Fruit fly (Drosophila melanogaster) whole organism, embryonic: Measurements from ENCODE around the gene Cdc16.

Experiments used
- B-H2 ChIP-seq: fragments of 200-800 bp; sonication (Bioruptor generic); optimal IDR thresholded peaks from 2 replicates; lab custom pipeline; 2018; ENCODE audit warnings: missing biosample characterization, mild to moderate bottlenecking, missing genetic modification characterization
- CG10274 ChIP-seq: fragments of 200-800 bp; sonication (Bioruptor generic); optimal IDR thresholded peaks from 3 replicates; lab custom pipeline; 2017; ENCODE audit warnings: missing biosample characterization, mild to moderate bottlenecking, missing genetic modification characterization
- CG10543 ChIP-seq: fragments of 200-800 bp; sonication (Bioruptor generic); optimal IDR thresholded peaks from 3 replicates; lab custom pipeline; 2017; ENCODE audit warnings: missing biosample characterization, mild to moderate bottlenecking, missing genetic modification characterization, moderate library complexity
- CG11085 ChIP-seq: fragments of 200-800 bp; sonication (Bioruptor generic); IDR thresholded peaks from 2 replicates; pipeline ENCODE4 v1.3.6; 2022; ENCODE audit warnings: missing biosample characterization, missing genetic modification characterization
- CG12299 ChIP-seq: fragments of 200-800 bp; sonication (Bioruptor generic); optimal IDR thresholded peaks from 2 replicates; lab custom pipeline; 2018; ENCODE audit warnings: missing biosample characterization, mild to moderate bottlenecking, missing genetic modification characterization
- CG12744 ChIP-seq: fragments of 200-800 bp; sonication (Bioruptor generic); optimal IDR thresholded peaks from 2 replicates; lab custom pipeline; 2016; ENCODE audit warnings: missing biosample characterization, missing genetic modification characterization
- CG12942 ChIP-seq: fragments of 200-800 bp; sonication (Bioruptor generic); optimal IDR thresholded peaks from 3 replicates; lab custom pipeline; 2016; ENCODE audit warnings: missing biosample characterization, missing genetic modification characterization
- CG13624 ChIP-seq: fragments of 200-800 bp; sonication (Bioruptor generic); optimal IDR thresholded peaks from 2 replicates; lab custom pipeline; 2016; ENCODE audit warnings: missing biosample characterization, missing genetic modification characterization
- CG15269 ChIP-seq: fragments of 200-800 bp; sonication (Bioruptor generic); optimal IDR thresholded peaks from 2 replicates; lab custom pipeline; 2018; ENCODE audit warnings: missing biosample characterization, mild to moderate bottlenecking, missing genetic modification characterization, moderate library complexity
- CG1647 ChIP-seq: fragments of 200-800 bp; sonication (Bioruptor generic); optimal IDR thresholded peaks from 3 replicates; lab custom pipeline; 2016; ENCODE audit warnings: missing biosample characterization, missing genetic modification characterization
- CG1792 ChIP-seq: fragments of 200-800 bp; sonication (Bioruptor generic); optimal IDR thresholded peaks from 2 replicates; lab custom pipeline; 2016; ENCODE audit warnings: missing biosample characterization, missing genetic modification characterization
- CG18476 ChIP-seq: fragments of 200-800 bp; sonication (Bioruptor generic); optimal IDR thresholded peaks from 2 replicates; lab custom pipeline; 2016; ENCODE audit warnings: missing biosample characterization, mild to moderate bottlenecking, missing genetic modification characterization
- CG3407 ChIP-seq: fragments of 200-800 bp; sonication (Bioruptor generic); optimal IDR thresholded peaks from 2 replicates; lab custom pipeline; 2018; ENCODE audit warnings: missing biosample characterization, mild to moderate bottlenecking, missing genetic modification characterization
- CG4404 ChIP-seq: fragments of 200-800 bp; sonication (Bioruptor generic); IDR thresholded peaks from 2 replicates; pipeline ENCODE4 v1.3.6; 2022; ENCODE audit warnings: missing biosample characterization, missing genetic modification characterization
- CG5245 ChIP-seq: fragments of 200-800 bp; sonication (Bioruptor generic); optimal IDR thresholded peaks from 3 replicates; lab custom pipeline; 2016; ENCODE audit warnings: missing biosample characterization, missing genetic modification characterization
- CG5953 ChIP-seq: fragments of 200-800 bp; sonication (Bioruptor generic); IDR thresholded peaks from 2 replicates; pipeline ENCODE4 v1.3.6; 2022; ENCODE audit warnings: missing biosample characterization, missing genetic modification characterization
- CG6272 ChIP-seq: fragments of 200-800 bp; sonication (Bioruptor generic); IDR thresholded peaks from 2 replicates; pipeline ENCODE4 v1.3.6; 2022; ENCODE audit warnings: missing biosample characterization, missing genetic modification characterization
- CG6765 ChIP-seq: fragments of 200-800 bp; sonication (Bioruptor generic); optimal IDR thresholded peaks from 3 replicates; lab custom pipeline; 2017; ENCODE audit warnings: missing biosample characterization, mild to moderate bottlenecking, missing genetic modification characterization
- CG7839 ChIP-seq: fragments of 200-800 bp; sonication (Bioruptor generic); optimal IDR thresholded peaks from 3 replicates; lab custom pipeline; 2018; ENCODE audit warnings: missing biosample characterization, mild to moderate bottlenecking, missing genetic modification characterization, moderate library complexity
- CG8359 ChIP-seq: fragments of 200-800 bp; sonication (Bioruptor generic); optimal IDR thresholded peaks from 2 replicates; lab custom pipeline; 2017; ENCODE audit warnings: missing biosample characterization, mild to moderate bottlenecking, missing genetic modification characterization, borderline replicate concordance
- CG9437 ChIP-seq: fragments of 200-800 bp; sonication (Bioruptor generic); optimal IDR thresholded peaks from 2 replicates; lab custom pipeline; 2018; ENCODE audit warnings: missing biosample characterization, mild to moderate bottlenecking, missing genetic modification characterization
- Camta ChIP-seq: fragments of 200-800 bp; sonication (Bioruptor generic); optimal IDR thresholded peaks from 2 replicates; lab custom pipeline; 2016; ENCODE audit warnings: missing biosample characterization, missing genetic modification characterization
- Dref ChIP-seq: fragments of 200-800 bp; sonication (Bioruptor generic); IDR thresholded peaks from 2 replicates; pipeline ENCODE4 v1.3.6; 2022; ENCODE audit warnings: missing biosample characterization, missing genetic modification characterization
- Ets65A ChIP-seq: fragments of 200-800 bp; sonication (Bioruptor generic); peaks from one replicate; lab custom pipeline; 2016; ENCODE audit warnings: missing biosample characterization, missing genetic modification characterization
- H2.0 ChIP-seq: fragments of 200-800 bp; sonication (Bioruptor generic); IDR thresholded peaks from 2 replicates; pipeline ENCODE4 v1.3.6; 2022; ENCODE audit warnings: missing biosample characterization, missing genetic modification characterization
- HHEX ChIP-seq: fragments of 200-800 bp; sonication (Bioruptor generic); optimal IDR thresholded peaks from 3 replicates; lab custom pipeline; 2017; ENCODE audit warnings: missing biosample characterization, mild to moderate bottlenecking, missing genetic modification characterization, missing genetic modification reagents
- HLH3B ChIP-seq: fragments of 200-800 bp; sonication (Bioruptor generic); IDR thresholded peaks from 2 replicates; pipeline ENCODE4 v1.3.6; 2022; ENCODE audit warnings: missing biosample characterization, missing genetic modification characterization
- Jarid2 ChIP-seq: fragments of 200-800 bp; sonication (Bioruptor generic); optimal IDR thresholded peaks from 3 replicates; lab custom pipeline; 2017; ENCODE audit warnings: mild to moderate bottlenecking, missing biosample characterization, missing genetic modification reagents, missing genetic modification characterization
- Lpt ChIP-seq: fragments of >200 bp; optimal IDR thresholded peaks from 2 replicates; lab custom pipeline; 2018; ENCODE audit warnings: missing biosample characterization, missing genetic modification characterization
- Meics ChIP-seq: fragments of 200-800 bp; sonication (Bioruptor generic); optimal IDR thresholded peaks from 2 replicates; lab custom pipeline; 2017; ENCODE audit warnings: missing biosample characterization, mild to moderate bottlenecking, missing genetic modification characterization
- Nf-YB ChIP-seq: fragments of 200-800 bp; sonication (Bioruptor generic); optimal IDR thresholded peaks from 3 replicates; lab custom pipeline; 2019; ENCODE audit warnings: missing biosample characterization, mild to moderate bottlenecking, missing genetic modification characterization, moderate library complexity
- NfI ChIP-seq: fragments of 200-800 bp; sonication (Bioruptor generic); optimal IDR thresholded peaks from 3 replicates; lab custom pipeline; 2018; ENCODE audit warnings: missing biosample characterization, mild to moderate bottlenecking, missing genetic modification characterization, moderate library complexity
- Oaz ChIP-seq: fragments of 200-800 bp; sonication (Bioruptor generic); IDR thresholded peaks from 2 replicates; pipeline ENCODE4 v1.3.6; 2022; ENCODE audit warnings: missing biosample characterization, missing genetic modification characterization
- aop ChIP-seq: fragments of 200-800 bp; sonication (Bioruptor generic); IDR thresholded peaks from 2 replicates; pipeline ENCODE4 v1.3.6; 2022; ENCODE audit warnings: missing biosample characterization, missing genetic modification characterization
- ara ChIP-seq: fragments of 200-800 bp; sonication (Bioruptor generic); IDR thresholded peaks from 2 replicates; pipeline ENCODE4 v1.3.6; 2022; ENCODE audit warnings: missing biosample characterization, missing genetic modification characterization
- dan ChIP-seq: fragments of 200-800 bp; sonication (Bioruptor generic); IDR thresholded peaks from 2 replicates; pipeline ENCODE4 v1.3.6; 2022; ENCODE audit warnings: missing biosample characterization, missing genetic modification characterization
- dmrt99B ChIP-seq: fragments of 200-800 bp; sonication (Bioruptor generic); optimal IDR thresholded peaks from 2 replicates; lab custom pipeline; 2018; ENCODE audit warnings: missing biosample characterization, mild to moderate bottlenecking, missing genetic modification characterization, moderate library complexity
- dpn ChIP-seq, 2 experiments: fragments of 200-800 bp; sonication (Bioruptor generic); optimal IDR thresholded peaks; 3 replicates each; lab custom pipeline; 2016; ENCODE audit warnings: missing biosample characterization in 2 of 2, missing genetic modification characterization in 2 of 2
- gt ChIP-seq: fragments of 200-800 bp; sonication (Bioruptor generic); IDR thresholded peaks from 2 replicates; pipeline ENCODE4 v1.3.6; 2022; ENCODE audit warnings: missing biosample characterization, missing genetic modification characterization
- insv ChIP-seq, 2 experiments: fragments of 200-800 bp; sonication (Bioruptor generic); optimal IDR thresholded peaks; 3 replicates each; lab custom pipeline; 2016 to 2018; ENCODE audit warnings: missing biosample characterization in 2 of 2, missing genetic modification characterization in 2 of 2
- ken ChIP-seq: fragments of 200-800 bp; sonication (Bioruptor generic); IDR thresholded peaks from 3 replicates; pipeline ENCODE4 v1.3.6; 2022; ENCODE audit warnings: missing biosample characterization, missing genetic modification characterization
- lmd ChIP-seq: fragments of 200-800 bp; sonication (Bioruptor generic); IDR thresholded peaks from 2 replicates; pipeline ENCODE4 v1.3.6; 2022; ENCODE audit warnings: missing biosample characterization, missing genetic modification characterization
- nerfin-2 ChIP-seq: fragments of 200-800 bp; sonication (Bioruptor generic); IDR thresholded peaks from 2 replicates; pipeline ENCODE4 v1.3.6; 2022; ENCODE audit warnings: missing biosample characterization, missing genetic modification characterization; ENCODE audit not compliant: partially characterized antibody
- onecut ChIP-seq: fragments of 200-800 bp; sonication (Bioruptor generic); IDR thresholded peaks from 2 replicates; pipeline ENCODE4 v1.3.6; 2022; ENCODE audit warnings: missing biosample characterization, missing genetic modification characterization
- prd ChIP-seq, 3 experiments: fragments of >200 bp in 2 of 3; fragments of 200-800 bp in 1 of 3; sonication (Bioruptor generic) in 1 of 3; optimal IDR thresholded peaks in 2 of 3; IDR thresholded peaks in 1 of 3; 2 replicates in 2 of 3; 3 replicates in 1 of 3; pipeline versions ENCODE4 v1.3.6 to Lab custom; 2017 to 2022; ENCODE audit warnings: missing biosample characterization in 1 of 3, missing genetic modification characterization in 1 of 3
- slp2 ChIP-seq: fragments of 200-800 bp; sonication (Bioruptor generic); optimal IDR thresholded peaks from 2 replicates; lab custom pipeline; 2016; ENCODE audit warnings: missing biosample characterization, missing genetic modification characterization
- sna ChIP-seq: fragments of 200-800 bp; sonication (Bioruptor generic); IDR thresholded peaks from 2 replicates; pipeline ENCODE4 v1.3.6; 2022; ENCODE audit warnings: missing biosample characterization, missing genetic modification characterization; ENCODE audit not compliant: partially characterized antibody
- sug ChIP-seq: fragments of 200-800 bp; optimal IDR thresholded peaks from 2 replicates; lab custom pipeline; 2019; ENCODE audit warnings: missing biosample characterization, mild to moderate bottlenecking, missing genetic modification characterization, moderate library complexity
- trh ChIP-seq: fragments of 200-800 bp; sonication (Bioruptor generic); optimal IDR thresholded peaks from 2 replicates; lab custom pipeline; 2016; ENCODE audit warnings: missing biosample characterization, missing genetic modification characterization
- tx ChIP-seq: fragments of 200-800 bp; sonication (Bioruptor generic); optimal IDR thresholded peaks from 2 replicates; lab custom pipeline; 2016; ENCODE audit warnings: missing biosample characterization, missing genetic modification characterization
- vvl ChIP-seq: fragments of 200-800 bp; sonication (Bioruptor generic); IDR thresholded peaks from 2 replicates; pipeline ENCODE4 v1.3.6; 2022; ENCODE audit warnings: missing biosample characterization, missing genetic modification characterization
- zfh1 ChIP-seq: fragments of 200-800 bp; sonication (Bioruptor generic); IDR thresholded peaks from 3 replicates; pipeline ENCODE4 v1.3.6; 2022; ENCODE audit warnings: missing biosample characterization, missing genetic modification characterization

Cdc16 gene

dm6 chr3R:23284256-23284655 lies 3.3 kb downstream of the Cdc16 start (continued):
- no peak for TF ChIP-seq CG1647 (GFP tag; lab: Kevin White, UChicago)
- no peak for TF ChIP-seq CG5245
- TF ChIP-seq CG10543 (GFP tag; lab: Kevin White, UChicago), result peak; percentile 79
- peak; percentile 27 for TF ChIP-seq NfI (GFP tag; lab: Kevin White, UChicago)
- TF ChIP-seq zfh1 (GFP tag; lab: Robert Waterston, UW), result no peak
- peak; percentile 36 for TF ChIP-seq B-H2
- TF ChIP-seq CG6765 (GFP tag; lab: Kevin White, UChicago), result peak; percentile 17
- TF ChIP-seq Jarid2 (GFP tag; lab: Kevin White, UChicago), result peak; percentile 25
- TF ChIP-seq CG3407 (GFP tag; lab: Kevin White, UChicago), result no peak
- no peak for TF ChIP-seq CG18476 (GFP tag; lab: Kevin White, UChicago)
- TF ChIP-seq ken (GFP tag; lab: Robert Waterston, UW), result no peak
- no peak for TF ChIP-seq H2.0
- no peak for TF ChIP-seq lmd
- TF ChIP-seq CG9437 (GFP tag; lab: Kevin White, UChicago), result no peak
- no peak for TF ChIP-seq HLH3B
- TF ChIP-seq sug, result peak; percentile 66
- no peak for TF ChIP-seq Lpt (GFP tag; lab: Kevin White, UChicago)
- no peak for TF ChIP-seq ara (GFP tag; lab: Robert Waterston, UW)
- no peak for TF ChIP-seq tx (GFP tag; lab: Kevin White, UChicago)
- TF ChIP-seq CG10274 (GFP tag; lab: Kevin White, UChicago), result no peak
- no peak for TF ChIP-seq CG15269 (tag; lab: Kevin White, UChicago)
- peak; percentile 40 for TF ChIP-seq Meics (GFP tag; lab: Kevin White, UChicago)
- TF ChIP-seq CG12299 (tag; lab: Kevin White, UChicago), result peak; percentile 45
- no peak for TF ChIP-seq dmrt99B (tag; lab: Kevin White, UChicago)
- TF ChIP-seq CG13624 (GFP tag; lab: Kevin White, UChicago), result no peak
- no peak for TF ChIP-seq CG5953 (GFP tag; lab: Robert Waterston, UW)
- peak; percentile 3 for TF ChIP-seq CG8359
- no peak for TF ChIP-seq CG1792 (GFP tag; lab: Kevin White, UChicago)
- TF ChIP-seq dpn (GFP tag; optimal IDR thresholded peaks at IDR 0.05; lab: Kevin White, UChicago), result no peak
- TF ChIP-seq Camta (GFP tag; lab: Kevin White, UChicago), result no peak
- TF ChIP-seq dan (GFP tag; lab: Robert Waterston, UW), result no peak
- no peak for TF ChIP-seq CG6272 (GFP tag; lab: Robert Waterston, UW)
- TF ChIP-seq Ets65A, result no peak
- no peak for TF ChIP-seq CG12942 (GFP tag; lab: Kevin White, UChicago)
- peak; percentile 47 for TF ChIP-seq HHEX (GFP tag; lab: Kevin White, UChicago)
- TF ChIP-seq CG12744 (GFP tag; lab: Kevin White, UChicago), result no peak
- TF ChIP-seq CG11085, result no peak
- no peak for TF ChIP-seq trh
- TF ChIP-seq slp2 (GFP tag; lab: Kevin White, UChicago), result no peak
- no peak for TF ChIP-seq insv (GFP tag; optimal IDR thresholded peaks at IDR 0.05; lab: Kevin White, UChicago)
- no peak for TF ChIP-seq vvl (GFP tag; lab: Robert Waterston, UW)
- TF ChIP-seq Nf-YB (GFP tag; lab: Kevin White, UChicago), result no peak
- no peak for TF ChIP-seq Oaz (GFP tag; lab: Robert Waterston, UW)
- no peak for TF ChIP-seq gt (GFP tag; lab: Robert Waterston, UW)
- no peak for TF ChIP-seq Dref (GFP tag; lab: Robert Waterston, UW)
- no peak for TF ChIP-seq CG7839 (tag; lab: Kevin White, UChicago)
- TF ChIP-seq prd (optimal IDR thresholded peaks at IDR 0.05; lab: Kevin White, UChicago), result no peak
- TF ChIP-seq prd (GFP tag; IDR thresholded peaks at IDR 0.05; lab: Robert Waterston, UW), result no peak
- no peak for TF ChIP-seq aop (GFP tag; lab: Robert Waterston, UW)
- no peak for TF ChIP-seq CG4404
- TF ChIP-seq nerfin-2, result no peak
- TF ChIP-seq sna (GFP tag; lab: Robert Waterston, UW), result no peak
- TF ChIP-seq onecut (GFP tag; lab: Robert Waterston, UW), result no peak
